Fruit fly (Drosophila melanogaster) whole organism, embryonic: ENCODE data around the gene CG15170.
A peak's percentile ranks its signal among the peaks of the same experiment; 100 is the strongest.

Experiments
- Aef1 ChIP-seq: fragments of 200-800 bp; sonication (Bioruptor generic); IDR thresholded peaks from 3 replicates; pipeline ENCODE4 v1.3.6; 2022; ENCODE audit warnings: missing biosample characterization, missing genetic modification characterization
- CG10209 ChIP-seq: fragments of 200-800 bp; sonication (Bioruptor generic); optimal IDR thresholded peaks from 3 replicates; lab custom pipeline; 2017; ENCODE audit warnings: missing biosample characterization, mild to moderate bottlenecking, missing genetic modification characterization, missing genetic modification reagents
- CG10431 ChIP-seq: fragments of 200-800 bp; sonication (Bioruptor generic); optimal IDR thresholded peaks from 3 replicates; lab custom pipeline; 2018; ENCODE audit warnings: missing biosample characterization, mild to moderate bottlenecking, missing genetic modification characterization
- CG11398 ChIP-seq: fragments of 200-800 bp; sonication (Bioruptor generic); optimal IDR thresholded peaks from 2 replicates; lab custom pipeline; 2016; ENCODE audit warnings: missing biosample characterization, missing genetic modification characterization
- CG11504 ChIP-seq: fragments of 200-800 bp; sonication (Bioruptor generic); optimal IDR thresholded peaks from 3 replicates; lab custom pipeline; 2019; ENCODE audit warnings: missing biosample characterization, mild to moderate bottlenecking, missing genetic modification characterization, moderate library complexity
- CG11696 ChIP-seq: fragments of 200-800 bp; sonication (Bioruptor generic); IDR thresholded peaks from 2 replicates; pipeline ENCODE4 v1.3.6; 2022; ENCODE audit warnings: missing biosample characterization, missing genetic modification characterization
- CG2678 ChIP-seq: fragments of 200-800 bp; sonication (Bioruptor generic); optimal IDR thresholded peaks from 3 replicates; lab custom pipeline; 2019; ENCODE audit warnings: missing biosample characterization, mild to moderate bottlenecking, missing genetic modification characterization, moderate library complexity
- CG2889 ChIP-seq: fragments of 200-800 bp; sonication (Bioruptor generic); IDR thresholded peaks from 3 replicates; pipeline ENCODE4 v1.3.6; 2022; ENCODE audit warnings: missing biosample characterization, missing genetic modification characterization
- CG30403 ChIP-seq: fragments of 200-800 bp; sonication (Bioruptor generic); optimal IDR thresholded peaks from 3 replicates; lab custom pipeline; 2016; ENCODE audit warnings: missing biosample characterization, missing genetic modification characterization
- CG33213 ChIP-seq: fragments of 200-800 bp; sonication (Bioruptor generic); optimal IDR thresholded peaks from 3 replicates; lab custom pipeline; 2016; ENCODE audit warnings: missing biosample characterization, missing genetic modification characterization
- CG3995 ChIP-seq: fragments of 200-800 bp; sonication (Bioruptor generic); optimal IDR thresholded peaks from 3 replicates; lab custom pipeline; 2016; ENCODE audit warnings: missing biosample characterization, missing genetic modification characterization
- CG4360 ChIP-seq: fragments of 200-800 bp; sonication (Bioruptor generic); IDR thresholded peaks from 2 replicates; pipeline ENCODE4 v1.3.6; 2022; ENCODE audit warnings: missing biosample characterization, missing genetic modification characterization
- CG5180 ChIP-seq: fragments of 200-800 bp; sonication (Bioruptor generic); optimal IDR thresholded peaks from 3 replicates; lab custom pipeline; 2017; ENCODE audit warnings: missing biosample characterization, missing genetic modification characterization, mild to moderate bottlenecking, moderate library complexity, missing genetic modification reagents
- CG8478 ChIP-seq: fragments of >200 bp; optimal IDR thresholded peaks from 2 replicates; lab custom pipeline; 2018
- CG8924 ChIP-seq: fragments of 200-800 bp; optimal IDR thresholded peaks from 3 replicates; lab custom pipeline; 2019; ENCODE audit warnings: missing biosample characterization, mild to moderate bottlenecking, missing genetic modification characterization, moderate library complexity
- CG9876 ChIP-seq: fragments of 200-800 bp; sonication (Bioruptor generic); optimal IDR thresholded peaks from 2 replicates; lab custom pipeline; 2016; ENCODE audit warnings: missing biosample characterization, missing genetic modification characterization
- D19B ChIP-seq: fragments of 200-800 bp; sonication (Bioruptor generic); optimal IDR thresholded peaks from 2 replicates; lab custom pipeline; 2017; ENCODE audit warnings: missing biosample characterization, mild to moderate bottlenecking, missing genetic modification characterization
- Dek ChIP-seq: fragments of 200-800 bp; sonication (Bioruptor generic); optimal IDR thresholded peaks from 3 replicates; lab custom pipeline; 2019; ENCODE audit warnings: missing biosample characterization, mild to moderate bottlenecking, missing genetic modification characterization, moderate library complexity
- Doc2 ChIP-seq: fragments of 200-800 bp; sonication (Bioruptor generic); IDR thresholded peaks from 2 replicates; pipeline ENCODE4 v1.3.6; 2022; ENCODE audit warnings: missing biosample characterization, missing genetic modification characterization
- Fer3 ChIP-seq: fragments of 200-800 bp; sonication (Bioruptor generic); optimal IDR thresholded peaks from 2 replicates; lab custom pipeline; 2018; ENCODE audit warnings: missing biosample characterization, mild to moderate bottlenecking, missing genetic modification characterization, moderate library complexity
- HLH3B ChIP-seq: fragments of 200-800 bp; sonication (Bioruptor generic); IDR thresholded peaks from 2 replicates; pipeline ENCODE4 v1.3.6; 2022; ENCODE audit warnings: missing biosample characterization, missing genetic modification characterization
- Hsf ChIP-seq: fragments of 200-800 bp; sonication (Bioruptor generic); optimal IDR thresholded peaks from 3 replicates; lab custom pipeline; 2016; ENCODE audit warnings: missing biosample characterization, missing genetic modification characterization
- Lim3 ChIP-seq: fragments of 200-800 bp; sonication (Bioruptor generic); IDR thresholded peaks from 2 replicates; pipeline ENCODE4 v1.3.6; 2022; ENCODE audit warnings: missing biosample characterization, missing genetic modification characterization
- Nf-YC ChIP-seq: fragments of 200-800 bp; optimal IDR thresholded peaks from 3 replicates; lab custom pipeline; 2019; ENCODE audit warnings: missing biosample characterization, mild to moderate bottlenecking, missing genetic modification characterization, moderate library complexity
- Opbp ChIP-seq: fragments of 200-800 bp; sonication (Bioruptor generic); IDR thresholded peaks from 3 replicates; pipeline ENCODE4 v1.3.6; 2022; ENCODE audit warnings: missing biosample characterization, missing genetic modification characterization; ENCODE audit not compliant: partially characterized antibody
- Sry-δ ChIP-seq: fragments of 200-800 bp; sonication (Bioruptor generic); optimal IDR thresholded peaks from 2 replicates; lab custom pipeline; 2016; ENCODE audit warnings: missing biosample characterization, missing genetic modification characterization
- Taf1 ChIP-seq: fragments of 200-800 bp; sonication (Bioruptor generic); IDR thresholded peaks from 2 replicates; pipeline ENCODE4 v1.3.6; 2022; ENCODE audit warnings: missing biosample characterization, missing genetic modification characterization
- crol ChIP-seq: fragments of 200-800 bp; sonication (Bioruptor generic); IDR thresholded peaks from 2 replicates; pipeline ENCODE4 v1.3.6; 2022; ENCODE audit warnings: missing biosample characterization, missing genetic modification characterization
- dm ChIP-seq: fragments of 200-800 bp; sonication (Bioruptor generic); optimal IDR thresholded peaks from 3 replicates; lab custom pipeline; 2016; ENCODE audit warnings: missing biosample characterization, missing genetic modification characterization
- emc ChIP-seq: fragments of 200-800 bp; sonication (Bioruptor generic); optimal IDR thresholded peaks from 2 replicates; lab custom pipeline; 2016; ENCODE audit warnings: missing biosample characterization, missing genetic modification characterization
- gce ChIP-seq: fragments of 200-800 bp; sonication (Bioruptor generic); IDR thresholded peaks from 3 replicates; pipeline ENCODE4 v1.3.6; 2022; ENCODE audit warnings: missing biosample characterization, missing genetic modification characterization
- gsb-n ChIP-seq: fragments of 200-800 bp; sonication (Bioruptor generic); optimal IDR thresholded peaks from 3 replicates; lab custom pipeline; 2018; ENCODE audit warnings: missing biosample characterization, mild to moderate bottlenecking, missing genetic modification characterization
- h ChIP-seq: fragments of >200 bp; optimal IDR thresholded peaks from 2 replicates; lab custom pipeline; 2017
- jigr1 ChIP-seq: fragments of 200-800 bp; sonication (Bioruptor generic); IDR thresholded peaks from 3 replicates; pipeline ENCODE4 v1.3.6; 2022; ENCODE audit warnings: missing biosample characterization, missing genetic modification characterization
- kay ChIP-seq: fragments of 200-800 bp; sonication (Bioruptor generic); optimal IDR thresholded peaks from 2 replicates; lab custom pipeline; 2016; ENCODE audit warnings: missing biosample characterization, missing genetic modification characterization
- phol ChIP-seq: fragments of 200-800 bp; sonication (Bioruptor generic); optimal IDR thresholded peaks from 3 replicates; lab custom pipeline; 2018; ENCODE audit warnings: missing biosample characterization, mild to moderate bottlenecking, missing genetic modification characterization, moderate library complexity
- pita ChIP-seq: fragments of 200-800 bp; sonication (Bioruptor generic); optimal IDR thresholded peaks from 2 replicates; lab custom pipeline; 2017; ENCODE audit warnings: missing biosample characterization, mild to moderate bottlenecking, missing genetic modification characterization
- ranshi ChIP-seq: fragments of 200-800 bp; sonication (Bioruptor generic); IDR thresholded peaks from 2 replicates; pipeline ENCODE4 v1.3.6; 2022; ENCODE audit warnings: missing biosample characterization, missing genetic modification characterization
- repo ChIP-seq: fragments of 200-800 bp; sonication (Bioruptor generic); optimal IDR thresholded peaks from 2 replicates; lab custom pipeline; 2016; ENCODE audit warnings: missing biosample characterization, missing genetic modification characterization
- ro ChIP-seq: fragments of 200-800 bp; sonication (Bioruptor generic); IDR thresholded peaks from 2 replicates; pipeline ENCODE4 v1.3.6; 2022; ENCODE audit warnings: missing biosample characterization, missing genetic modification characterization
- row ChIP-seq: fragments of 200-800 bp; sonication (Bioruptor generic); IDR thresholded peaks from 3 replicates; pipeline ENCODE4 v1.3.6; 2022; ENCODE audit warnings: missing biosample characterization, missing genetic modification characterization
- shn ChIP-seq: fragments of 200-800 bp; sonication (Bioruptor generic); optimal IDR thresholded peaks from 3 replicates; lab custom pipeline; 2016; ENCODE audit warnings: missing biosample characterization, missing genetic modification characterization
- sim ChIP-seq: fragments of 200-800 bp; sonication (Bioruptor generic); IDR thresholded peaks from 2 replicates; pipeline ENCODE4 v1.3.6; 2022; ENCODE audit warnings: missing biosample characterization, missing genetic modification characterization
- sqz ChIP-seq: fragments of 200-800 bp; sonication (Bioruptor generic); optimal IDR thresholded peaks from 3 replicates; lab custom pipeline; 2018; ENCODE audit warnings: missing biosample characterization, mild to moderate bottlenecking, missing genetic modification characterization
- tna ChIP-seq: fragments of 200-800 bp; sonication (Bioruptor generic); IDR thresholded peaks from 2 replicates; pipeline ENCODE4 v1.3.6; 2022; ENCODE audit warnings: missing biosample characterization, missing genetic modification characterization; ENCODE audit not compliant: partially characterized antibody
- trem ChIP-seq: fragments of 200-800 bp; optimal IDR thresholded peaks from 3 replicates; lab custom pipeline; 2019; ENCODE audit warnings: missing biosample characterization, mild to moderate bottlenecking, missing genetic modification characterization, moderate library complexity
- tx ChIP-seq: fragments of 200-800 bp; sonication (Bioruptor generic); optimal IDR thresholded peaks from 2 replicates; lab custom pipeline; 2016; ENCODE audit warnings: missing biosample characterization, missing genetic modification characterization
- unpg ChIP-seq: fragments of 200-800 bp; sonication (Bioruptor generic); optimal IDR thresholded peaks from 3 replicates; lab custom pipeline; 2018; ENCODE audit warnings: missing biosample characterization, mild to moderate bottlenecking, missing genetic modification characterization, moderate library complexity

CG15170 gene

DNA sequence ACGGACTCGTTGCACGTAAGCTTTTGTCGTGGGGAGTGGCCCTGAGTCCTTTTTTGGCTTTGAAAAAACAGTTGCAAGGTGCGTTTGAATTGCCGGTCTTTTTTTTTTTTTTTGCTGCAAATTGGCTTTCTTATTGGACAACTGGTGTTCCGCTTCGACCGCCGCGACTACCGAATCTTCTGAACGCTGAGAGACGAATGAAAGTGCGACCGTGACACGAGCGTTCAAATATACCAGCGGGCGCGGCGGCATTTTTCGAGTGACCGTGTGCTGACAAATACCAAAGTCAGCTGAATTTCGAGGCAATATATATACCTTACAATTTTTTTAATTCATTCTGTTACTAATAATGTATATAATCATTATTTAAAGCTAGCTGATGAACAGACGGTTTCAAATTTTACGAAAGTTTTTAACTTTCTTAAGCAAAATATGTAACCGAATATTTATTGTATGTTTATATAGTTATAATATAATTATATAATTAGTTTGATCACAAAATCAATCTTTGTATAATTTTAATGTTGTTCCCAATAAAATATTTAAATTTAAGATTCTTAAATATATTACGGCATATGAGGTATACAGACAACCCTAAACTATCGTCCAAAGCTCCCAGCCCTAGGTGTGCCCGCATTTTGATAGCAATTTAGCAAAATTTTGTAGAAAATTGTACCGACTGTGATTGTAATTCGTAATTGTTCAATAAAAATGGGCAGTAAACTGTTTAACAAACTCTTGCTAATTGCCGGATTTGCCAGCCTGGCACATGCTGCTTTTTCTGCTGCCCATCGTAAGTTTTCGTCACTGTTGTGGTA lies 2.7 kb downstream of the CG15170 start, which contains the start of the genes Swip-1 and EMC5 (continued):
- TF ChIP-seq Opbp (GFP tag; lab: Robert Waterston, UW) (peak; percentile 41; the same call in 2 of the 3 replicates), CG33213 (GFP tag; lab: Kevin White, UChicago) (no peak), Lim3 (GFP tag; lab: Robert Waterston, UW) (no peak), Dek (tag; lab: Kevin White, UChicago) (peak; percentile 68), Nf-YC (tag; lab: Kevin White, UChicago) (peak; percentile 78), CG5180 (no peak), CG10209 (peak; percentile 63), HLH3B (GFP tag; lab: Robert Waterston, UW) (peak; percentile 52; the same call in 1 of the 2 replicates), CG11398 (no peak), repo (GFP tag; lab: Kevin White, UChicago) (no peak), CG3995 (peak; percentile 6), Taf1 (GFP tag; lab: Robert Waterston, UW) (0 out of 2 replicates have a peak, but pooled peaks have one; percentile 5), h (lab: Kevin White, UChicago) (no peak), CG2889 (GFP tag; lab: Robert Waterston, UW) (no peak), pita (no peak), sqz (peak; percentile 38), CG30403 (GFP tag; lab: Kevin White, UChicago) (peak; percentile 72), D19B (no peak), CG4360 (GFP tag; lab: Robert Waterston, UW) (0 out of 2 replicates have a peak, but pooled peaks have one; percentile 17), CG10431 (peak; percentile 58), emc (GFP tag; lab: Kevin White, UChicago) (no peak), CG11504 (tag; lab: Kevin White, UChicago) (peak; percentile 75), Fer3 (peak; percentile 44), CG9876 (no peak)

DNA sequence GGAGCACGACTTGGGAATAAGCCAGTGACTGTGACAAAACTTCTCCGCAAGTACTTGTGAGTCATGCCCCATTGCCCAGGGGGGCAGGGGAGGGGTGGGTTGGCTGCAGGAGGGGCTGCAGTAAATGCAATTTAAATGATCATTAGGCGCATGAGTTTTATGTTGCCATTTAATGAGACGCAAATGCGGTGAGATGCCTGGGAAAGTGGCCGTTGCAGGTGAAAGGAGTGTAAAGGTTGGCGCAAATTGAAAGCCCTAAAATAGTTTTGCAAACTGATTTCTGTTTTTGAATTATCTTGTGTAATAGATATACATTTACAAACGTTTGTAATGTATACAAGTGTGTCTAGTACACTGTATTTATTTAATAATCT lies 3.9 kb downstream of the CG15170 start:
- no peak for TF ChIP-seq trem
- TF ChIP-seq gsb-n: no peak
- no peak for TF ChIP-seq phol (tag; lab: Kevin White, UChicago)
- no peak for TF ChIP-seq shn (GFP tag; lab: Kevin White, UChicago)
- TF ChIP-seq Opbp (GFP tag; lab: Robert Waterston, UW): 0 out of 3 replicates have a peak, but pooled peaks have one; percentile 7
- no peak for TF ChIP-seq CG8478 (lab: Kevin White, UChicago)
- no peak for TF ChIP-seq sim (GFP tag; lab: Robert Waterston, UW)
- peak; percentile 30; the same call in 1 of the 2 replicates for TF ChIP-seq crol (GFP tag; lab: Robert Waterston, UW)
- TF ChIP-seq CG2678 (tag; lab: Kevin White, UChicago): no peak
- TF ChIP-seq dm (GFP tag; lab: Kevin White, UChicago): no peak
- TF ChIP-seq jigr1: no peak
- TF ChIP-seq gce (GFP tag; lab: Robert Waterston, UW): no peak

DNA sequence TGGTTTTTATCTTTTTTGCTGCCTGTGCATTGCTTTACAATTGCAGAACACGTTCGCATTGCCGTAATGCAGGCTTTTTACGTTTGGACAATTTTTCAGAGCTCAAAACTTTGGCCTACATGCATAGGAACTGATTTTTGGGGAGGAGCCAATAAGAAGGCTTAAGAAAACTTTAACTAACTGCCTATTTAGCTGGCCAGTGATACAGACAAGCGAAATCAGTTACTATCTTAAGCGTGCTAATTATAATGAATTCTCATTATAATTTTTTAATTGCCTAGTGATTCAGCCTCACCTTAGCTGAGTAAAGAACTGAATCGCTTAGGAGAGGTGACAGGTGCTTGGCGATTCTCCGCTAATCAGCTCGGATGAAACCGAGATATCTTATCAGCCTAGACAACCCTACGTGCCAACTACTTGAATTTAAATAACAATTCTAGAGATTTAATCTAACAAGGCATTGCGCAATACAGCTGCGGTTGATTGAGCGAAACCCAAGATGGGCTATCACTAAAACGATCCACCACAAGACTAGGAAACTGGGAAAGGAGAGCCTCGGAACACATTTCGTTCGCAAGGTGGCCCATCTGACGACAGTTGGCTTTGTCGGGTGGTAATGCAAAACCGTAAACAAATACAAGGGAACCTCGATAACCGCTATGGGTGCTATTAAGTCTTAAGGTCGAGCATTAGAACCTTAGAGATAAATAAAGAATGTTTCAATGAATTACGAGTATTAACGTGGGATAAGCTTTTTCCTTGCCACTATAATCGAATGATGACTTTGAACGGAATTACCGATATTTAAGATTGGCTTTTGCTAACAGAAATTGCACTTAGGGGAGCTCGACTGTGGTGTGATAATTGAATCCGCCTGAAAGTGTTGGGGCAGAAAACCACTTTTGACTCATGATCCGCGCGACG lies 4.6 kb downstream of the CG15170 start:
- TF ChIP-seq unpg (GFP tag; lab: Kevin White, UChicago): no peak
- TF ChIP-seq kay: no peak
- no peak for TF ChIP-seq Aef1 (GFP tag; lab: Robert Waterston, UW)
- TF ChIP-seq ro (GFP tag; lab: Robert Waterston, UW): no peak
- TF ChIP-seq tx (GFP tag; lab: Kevin White, UChicago): no peak
- 0 out of 3 replicates have a peak, but pooled peaks have one; percentile 14 for TF ChIP-seq row
- TF ChIP-seq CG8924 (tag; lab: Kevin White, UChicago): no peak
- no peak for TF ChIP-seq tna (GFP tag; lab: Robert Waterston, UW)
- no peak for TF ChIP-seq CG11696 (GFP tag; lab: Robert Waterston, UW)
- TF ChIP-seq Sry-δ (GFP tag; lab: Kevin White, UChicago): no peak
- no peak for TF ChIP-seq Doc2 (GFP tag; lab: Robert Waterston, UW)
- TF ChIP-seq Hsf (GFP tag; lab: Kevin White, UChicago): no peak
- TF ChIP-seq ranshi (GFP tag; lab: Robert Waterston, UW): no peak
